Fruit fly (Drosophila melanogaster): ENCODE data around the gene CG43057.
A peak's percentile ranks its signal among the peaks of the same experiment; 100 is the strongest.

CG43057 gene

DNA sequence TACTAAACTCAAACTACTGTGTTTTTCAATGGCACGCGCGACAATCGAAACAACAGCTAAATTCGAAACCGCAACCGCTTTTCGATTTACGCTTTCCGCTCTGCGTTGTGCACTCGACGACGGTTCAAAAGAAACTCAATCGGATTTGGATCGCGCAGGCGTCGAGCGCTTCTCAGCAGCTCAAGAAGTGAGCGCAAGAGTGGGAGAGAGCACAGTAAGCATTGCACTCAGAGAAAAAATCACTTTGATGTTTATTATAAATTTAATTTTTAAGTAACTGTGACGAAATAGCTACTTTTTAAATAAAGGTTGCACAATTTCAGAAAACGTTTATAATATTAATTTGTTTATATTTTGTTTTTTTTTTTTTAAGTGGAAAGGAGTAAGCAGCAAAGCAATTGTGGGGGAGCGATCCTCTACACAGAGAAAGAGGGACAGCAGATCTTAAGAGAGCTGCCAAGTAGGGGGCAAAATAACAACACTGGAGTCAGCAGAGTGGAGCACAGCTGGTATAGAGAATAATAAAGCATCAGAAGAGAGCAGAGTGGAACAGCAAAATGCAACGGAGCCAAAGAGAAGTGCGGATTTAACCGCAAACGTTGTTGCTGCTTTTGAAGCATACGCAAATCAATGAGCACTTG, 33.9 kb upstream of the CG43057 start (continued):
- peak; percentile 95 for TF ChIP-seq wdn (GFP tag; IDR thresholded peaks at IDR 0.05)
- peak; percentile 94 for TF ChIP-seq Lhr (GFP tag; optimal IDR thresholded peaks at IDR 0.05)
- TF ChIP-seq CG18011 (GFP tag; optimal IDR thresholded peaks at IDR 0.05) = peak; percentile 85

DNA sequence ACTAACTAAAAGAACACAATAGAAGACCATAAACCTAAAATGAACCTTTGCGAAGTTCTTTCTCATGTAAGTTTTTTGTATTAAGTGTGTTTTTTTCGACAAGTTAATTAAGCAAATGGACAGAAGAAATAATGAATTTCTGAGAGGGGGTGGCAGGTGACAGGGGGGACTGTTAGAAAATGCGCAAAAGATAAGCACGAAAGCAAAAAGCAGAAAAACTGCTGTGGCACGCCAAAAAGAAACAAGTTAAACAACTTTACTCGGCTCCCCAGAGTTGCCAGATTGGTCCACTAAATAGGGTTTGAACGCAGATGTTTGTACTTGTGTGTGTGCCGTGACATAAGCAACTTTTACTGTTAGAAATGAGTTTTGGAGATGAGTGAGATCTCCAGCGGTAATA, 33.1 kb upstream of the CG43057 start:
- no peak for TF ChIP-seq CG6272 (GFP tag; IDR thresholded peaks at IDR 0.05)
- peak; percentile 11 for TF ChIP-seq CG12769 (tag; optimal IDR thresholded peaks at IDR 0.05)
- TF ChIP-seq Pdp1 (GFP tag; optimal IDR thresholded peaks at IDR 0.05) = peak in 1 of 2 experiments; percentile 66
- no peak for TF ChIP-seq tio (GFP tag; optimal IDR thresholded peaks at IDR 0.05)
- no peak for TF ChIP-seq Xbp1 (GFP tag; optimal IDR thresholded peaks at IDR 0.05)
- TF ChIP-seq CG8765 (GFP tag; IDR thresholded peaks at IDR 0.05) = no peak
- no peak for TF ChIP-seq lilli (GFP tag; optimal IDR thresholded peaks at IDR 0.05)
- 0 out of 2 replicates have a peak, but pooled peaks have one; percentile 19 for TF ChIP-seq chm (GFP tag; IDR thresholded peaks at IDR 0.05)
- peak; percentile 62; the same call in 1 of the 4 replicates for TF ChIP-seq chinmo (GFP tag; IDR thresholded peaks at IDR 0.05; ENCODE audit: partially characterized antibody)
- TF ChIP-seq CG18476 (GFP tag; optimal IDR thresholded peaks at IDR 0.05) = no peak
- no peak for TF ChIP-seq klu (GFP tag; IDR thresholded peaks at IDR 0.05)
- TF ChIP-seq schlank (tag; optimal IDR thresholded peaks at IDR 0.05) = no peak
- TF ChIP-seq B-H2 (GFP tag; optimal IDR thresholded peaks at IDR 0.05) = peak; percentile 33
- no peak for TF ChIP-seq CG9876 (GFP tag; optimal IDR thresholded peaks at IDR 0.05)
- peak; percentile 61 for TF ChIP-seq CG13894 (tag; optimal IDR thresholded peaks at IDR 0.05)
- no peak for TF ChIP-seq CG17186 (GFP tag; optimal IDR thresholded peaks at IDR 0.05)
- TF ChIP-seq crol (GFP tag; IDR thresholded peaks at IDR 0.05) = peak; percentile 61
- TF ChIP-seq sd (tag; optimal IDR thresholded peaks at IDR 0.05) = peak; percentile 24
- no peak for TF ChIP-seq CG10565 (GFP tag; optimal IDR thresholded peaks at IDR 0.05)
- TF ChIP-seq cg (GFP tag; optimal IDR thresholded peaks at IDR 0.05) = peak; percentile 19
- TF ChIP-seq CG13624 (GFP tag; optimal IDR thresholded peaks at IDR 0.05) = peak; percentile 12
- no peak for TF ChIP-seq Side (GFP tag; optimal IDR thresholded peaks at IDR 0.05)

DNA sequence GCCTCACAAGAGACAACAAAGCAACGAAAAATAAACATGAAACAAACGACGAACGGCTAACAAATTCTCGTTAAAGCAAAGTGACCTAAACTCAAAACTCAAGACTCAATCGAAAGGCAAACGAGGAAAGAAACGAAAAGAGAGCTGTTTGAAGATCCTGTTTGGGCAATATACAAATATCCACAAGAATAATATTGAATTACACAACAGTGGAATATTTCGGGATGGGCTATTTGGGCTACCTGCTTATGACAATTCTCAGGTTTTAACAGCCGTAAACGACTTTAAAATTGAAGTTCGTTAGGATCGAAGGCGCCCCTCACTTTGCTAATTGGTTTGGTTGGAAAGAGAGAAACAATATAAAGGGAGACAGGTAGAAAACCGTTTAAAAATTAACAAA, 32.5 kb upstream of the CG43057 start:
- peak; percentile 10 for TF ChIP-seq gem (tag; optimal IDR thresholded peaks at IDR 0.05)
- TF ChIP-seq CG11560 (tag; IDR thresholded peaks at IDR 0.05) = no peak
- peak; percentile 72 for TF ChIP-seq kni (GFP tag; optimal IDR thresholded peaks at IDR 0.05)
- peak; percentile 88 for TF ChIP-seq fd102C (GFP tag; optimal IDR thresholded peaks at IDR 0.05)
- peak in 1 of 2 experiments; percentile 43 for TF ChIP-seq insv (GFP tag; optimal IDR thresholded peaks at IDR 0.05)
- TF ChIP-seq da (GFP tag; optimal IDR thresholded peaks at IDR 0.05) = no peak
- TF ChIP-seq CG6813 (GFP tag; optimal IDR thresholded peaks at IDR 0.05) = peak; percentile 35
- TF ChIP-seq chm (GFP tag; IDR thresholded peaks at IDR 0.05) = 0 out of 2 replicates have a peak, but pooled peaks have one; percentile 45
- TF ChIP-seq CG12236 (GFP tag; optimal IDR thresholded peaks at IDR 0.05) = no peak
- TF ChIP-seq CG12744 (GFP tag; optimal IDR thresholded peaks at IDR 0.05) = peak; percentile 3
- peak; percentile 81 for TF ChIP-seq ac (GFP tag; optimal IDR thresholded peaks at IDR 0.05)
- no peak for TF ChIP-seq D (optimal IDR thresholded peaks at IDR 0.05)
- peak; percentile 19 for TF ChIP-seq D (GFP tag; optimal IDR thresholded peaks at IDR 0.05)
- peak; percentile 81 for TF ChIP-seq sens (GFP tag)
- TF ChIP-seq nom (GFP tag; optimal IDR thresholded peaks at IDR 0.05) = no peak
- no peak for TF ChIP-seq CG16815 (GFP tag; optimal IDR thresholded peaks at IDR 0.05)
- no peak for TF ChIP-seq tgo (GFP tag; IDR thresholded peaks at IDR 0.05)
- 0 out of 3 replicates have a peak, but pooled peaks have one; percentile 36 for TF ChIP-seq otp (GFP tag; IDR thresholded peaks at IDR 0.05)
- TF ChIP-seq gsb-n (tag; optimal IDR thresholded peaks at IDR 0.05) = peak; percentile 7
- TF ChIP-seq Tbp (GFP tag; optimal IDR thresholded peaks at IDR 0.05) = no peak
- peak; percentile 80 for TF ChIP-seq CG7745 (tag; optimal IDR thresholded peaks at IDR 0.05)
- TF ChIP-seq CG18262 (tag; optimal IDR thresholded peaks at IDR 0.05) = no peak
- TF ChIP-seq CG15479 (GFP tag; optimal IDR thresholded peaks at IDR 0.05) = peak; percentile 92
- peak; percentile 85 for TF ChIP-seq CG15696 (tag; optimal IDR thresholded peaks at IDR 0.05)

Data from whole organism, embryonic.